Worm (Caenorhabditis elegans): ENCODE data around the gene pqn-51.

pqn-51 gene

DNA sequence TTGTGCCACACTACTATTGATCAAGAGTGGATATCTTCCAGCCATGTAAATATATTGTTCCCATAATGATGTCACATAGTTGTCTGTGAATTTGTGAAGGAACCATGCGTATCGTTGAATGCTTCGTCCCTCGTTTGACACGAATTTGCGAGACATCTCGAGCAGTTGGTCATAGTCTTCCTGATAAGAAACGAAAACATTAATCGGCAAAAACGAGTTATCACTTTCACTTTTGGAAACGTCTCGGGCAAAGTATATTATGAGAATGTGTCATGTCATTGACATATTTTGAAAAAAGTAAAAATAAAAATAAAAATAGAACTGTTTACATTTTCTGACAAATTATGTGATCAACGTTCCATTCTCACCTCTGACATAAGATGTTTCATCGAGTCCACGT lies 23.0 kb upstream of the pqn-51 start:
- TF ChIP-seq Y53G8AR.9 (GFP tag; conservative IDR thresholded peaks at IDR 0.05), result no peak
- no peak for TF ChIP-seq ztf-3 (GFP tag; optimal IDR thresholded peaks at IDR 0.05)
- TF ChIP-seq cebp-2 (GFP tag; IDR thresholded peaks at IDR 0.05), result no peak
- TF ChIP-seq nhr-80 (tag; optimal IDR thresholded peaks at IDR 0.05), result peak; percentile 73
- no peak for TF ChIP-seq B0336.3 (GFP tag; IDR thresholded peaks at IDR 0.05)
- TF ChIP-seq madf-6 (GFP tag; IDR thresholded peaks at IDR 0.05), result no peak
- TF ChIP-seq dox-1 (GFP tag; IDR thresholded peaks at IDR 0.05), result peak; percentile 46; the same call in 1 of the 2 replicates
- no peak for TF ChIP-seq unc-130 (GFP tag; optimal IDR thresholded peaks at IDR 0.05)
- TF ChIP-seq F22D6.2 (tag; optimal IDR thresholded peaks at IDR 0.05), result no peak
- no peak for TF ChIP-seq lag-1 (GFP tag; IDR thresholded peaks at IDR 0.05)
- TF ChIP-seq F57A8.1 (GFP tag; optimal IDR thresholded peaks at IDR 0.05), result no peak
- TF ChIP-seq madf-3 (GFP tag; IDR thresholded peaks at IDR 0.05), result no peak
- TF ChIP-seq K12H6.12 (tag; optimal IDR thresholded peaks at IDR 0.05), result no peak
- peak; percentile 32 for TF ChIP-seq unc-62 (GFP tag; optimal IDR thresholded peaks at IDR 0.05)
- TF ChIP-seq pha-4 (tag; optimal IDR thresholded peaks at IDR 0.05), result no peak
- TF ChIP-seq somi-1 (GFP tag; optimal IDR thresholded peaks at IDR 0.05), result no peak
- no peak for TF ChIP-seq F33H1.4 (GFP tag; IDR thresholded peaks at IDR 0.05)
- no peak for TF ChIP-seq T26A5.8 (tag; optimal IDR thresholded peaks at IDR 0.05)
- TF ChIP-seq athp-1 (tag; optimal IDR thresholded peaks at IDR 0.05), result no peak
- TF ChIP-seq lin-35 (GFP tag; optimal IDR thresholded peaks at IDR 0.05), result no peak
- no peak for TF ChIP-seq bed-1 (GFP tag; IDR thresholded peaks at IDR 0.05)
- TF ChIP-seq mcd-1 (GFP tag; IDR thresholded peaks at IDR 0.05), result no peak
- TF ChIP-seq atf-7 (tag; optimal IDR thresholded peaks at IDR 0.05), result no peak
- TF ChIP-seq hmg-1.2 (GFP tag; IDR thresholded peaks at IDR 0.05), result no peak
- no peak for TF ChIP-seq nfya-2 (GFP tag; IDR thresholded peaks at IDR 0.05)
- TF ChIP-seq hrde-1 (tag; optimal IDR thresholded peaks at IDR 0.05; ENCODE audit: borderline replicate concordance), result no peak

- TF ChIP-seq zim-3 (tag; optimal IDR thresholded peaks at IDR 0.05) (no peak), F23B12.7 (tag; optimal IDR thresholded peaks at IDR 0.05; ENCODE audit: insufficient read depth) (no peak), pha-4 (tag; optimal IDR thresholded peaks at IDR 0.05) (no peak), cebp-1 (GFP tag; IDR thresholded peaks at IDR 0.05) (no peak), cebp-1 (tag; optimal IDR thresholded peaks at IDR 0.05) (peak; percentile 5), F57C9.4 (tag; optimal IDR thresholded peaks at IDR 0.05) (no peak), nhr-80 (tag; optimal IDR thresholded peaks at IDR 0.05) (peak; percentile 84), ets-4 (GFP tag; optimal IDR thresholded peaks at IDR 0.05) (peak; percentile 17), F10E7.11 (tag; optimal IDR thresholded peaks at IDR 0.05) (no peak), let-607 (tag; optimal IDR thresholded peaks at IDR 0.05) (no peak), dox-1 (GFP tag; IDR thresholded peaks at IDR 0.05) (peak; percentile 55)
Observed at ce11 chrV:5027640-5028039, 21.8 kb upstream of the pqn-51 start, which contains the start of gene cpt-4. Gene cpt-4, minus strand, starts transcription at chrV:5027723.

ce11 chrV:5030212-5030611 lies 19.2 kb upstream of the pqn-51 start:
- no peak for TF ChIP-seq gei-17 (GFP tag; optimal IDR thresholded peaks at IDR 0.05)
- TF ChIP-seq ekl-4 (GFP tag; IDR thresholded peaks at IDR 0.05), result no peak
- TF ChIP-seq nhr-80 (tag; optimal IDR thresholded peaks at IDR 0.05), result peak; percentile 86
- no peak for TF ChIP-seq F55B11.4 (tag; optimal IDR thresholded peaks at IDR 0.05; ENCODE audit: borderline replicate concordance, insufficient read depth)
- TF ChIP-seq cebp-2 (GFP tag; IDR thresholded peaks at IDR 0.05), result no peak
- TF ChIP-seq attf-6 (GFP tag; IDR thresholded peaks at IDR 0.05), result no peak
- no peak for TF ChIP-seq egrh-3 (GFP tag; IDR thresholded peaks at IDR 0.05)
- TF ChIP-seq ceh-58 (GFP tag; IDR thresholded peaks at IDR 0.05), result no peak
- no peak for TF ChIP-seq unc-62 (GFP tag; optimal IDR thresholded peaks at IDR 0.05)

Measured in whole organism, young adult.